Fruit fly (Drosophila melanogaster): Measurements from ENCODE around the gene Flo2.

dm6 chrX:14831713-14832561 lies 7.2 kb upstream of the Flo2 start, which contains the start of gene CG14408:
- TF ChIP-seq HHEX (GFP tag; optimal IDR thresholded peaks at IDR 0.05) (no peak), psq (GFP tag; optimal IDR thresholded peaks at IDR 0.05) (no peak), Dip3 (GFP tag; optimal IDR thresholded peaks at IDR 0.05) (no peak), CG8944 (GFP tag; optimal IDR thresholded peaks at IDR 0.05) (no peak), CG8765 (GFP tag; IDR thresholded peaks at IDR 0.05) (no peak)
